Worm (Caenorhabditis elegans): ENCODE measurements around the gene acs-19.

The acs-19 gene

DNA sequence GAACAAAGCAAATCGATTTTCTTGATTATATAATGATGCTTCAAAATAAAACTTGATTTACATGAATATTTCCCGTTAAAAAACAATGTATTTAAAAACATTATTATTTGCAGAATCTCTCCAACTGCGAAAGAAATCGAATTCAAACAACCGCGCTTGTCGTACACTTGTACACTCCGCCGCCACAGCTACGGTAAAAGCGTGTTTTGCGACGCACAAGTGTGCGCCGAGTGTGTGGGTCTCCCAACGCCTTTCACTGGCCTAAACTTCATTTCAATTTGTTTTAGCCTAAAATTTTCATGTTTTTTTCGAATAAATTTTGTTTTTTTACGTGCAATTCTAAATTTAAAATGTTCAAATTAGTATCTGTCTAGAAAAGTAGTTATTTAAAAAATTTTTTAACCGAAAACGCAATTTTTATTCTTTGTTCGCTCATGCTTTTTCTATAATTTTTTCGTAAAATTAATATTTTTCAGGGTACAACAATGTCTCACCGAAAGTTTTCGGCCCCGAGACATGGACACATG, 3.2 kb downstream of the acs-19 start, which contains the start of gene rpl-3 (continued):
- TF ChIP-seq let-526 (GFP tag; IDR thresholded peaks at IDR 0.05) (peak; percentile 100), ztf-25 (GFP tag; IDR thresholded peaks at IDR 0.05) (peak; percentile 96), zim-3 (tag; optimal IDR thresholded peaks at IDR 0.05) (peak; percentile 99), bed-2 (GFP tag; IDR thresholded peaks at IDR 0.05) (peak; percentile 98), aptf-3 (GFP tag; IDR thresholded peaks at IDR 0.05) (peak; percentile 96), ceh-40 (GFP tag; IDR thresholded peaks at IDR 0.05) (peak; percentile 96), C17E4.6 (GFP tag; IDR thresholded peaks at IDR 0.05) (peak; percentile 100), hmg-20 (GFP tag; IDR thresholded peaks at IDR 0.05) (peak; percentile 98), atf-7 (tag; optimal IDR thresholded peaks at IDR 0.05) (peak; percentile 100), lsl-1 (GFP tag; optimal IDR thresholded peaks at IDR 0.05) (peak; percentile 100)

DNA sequence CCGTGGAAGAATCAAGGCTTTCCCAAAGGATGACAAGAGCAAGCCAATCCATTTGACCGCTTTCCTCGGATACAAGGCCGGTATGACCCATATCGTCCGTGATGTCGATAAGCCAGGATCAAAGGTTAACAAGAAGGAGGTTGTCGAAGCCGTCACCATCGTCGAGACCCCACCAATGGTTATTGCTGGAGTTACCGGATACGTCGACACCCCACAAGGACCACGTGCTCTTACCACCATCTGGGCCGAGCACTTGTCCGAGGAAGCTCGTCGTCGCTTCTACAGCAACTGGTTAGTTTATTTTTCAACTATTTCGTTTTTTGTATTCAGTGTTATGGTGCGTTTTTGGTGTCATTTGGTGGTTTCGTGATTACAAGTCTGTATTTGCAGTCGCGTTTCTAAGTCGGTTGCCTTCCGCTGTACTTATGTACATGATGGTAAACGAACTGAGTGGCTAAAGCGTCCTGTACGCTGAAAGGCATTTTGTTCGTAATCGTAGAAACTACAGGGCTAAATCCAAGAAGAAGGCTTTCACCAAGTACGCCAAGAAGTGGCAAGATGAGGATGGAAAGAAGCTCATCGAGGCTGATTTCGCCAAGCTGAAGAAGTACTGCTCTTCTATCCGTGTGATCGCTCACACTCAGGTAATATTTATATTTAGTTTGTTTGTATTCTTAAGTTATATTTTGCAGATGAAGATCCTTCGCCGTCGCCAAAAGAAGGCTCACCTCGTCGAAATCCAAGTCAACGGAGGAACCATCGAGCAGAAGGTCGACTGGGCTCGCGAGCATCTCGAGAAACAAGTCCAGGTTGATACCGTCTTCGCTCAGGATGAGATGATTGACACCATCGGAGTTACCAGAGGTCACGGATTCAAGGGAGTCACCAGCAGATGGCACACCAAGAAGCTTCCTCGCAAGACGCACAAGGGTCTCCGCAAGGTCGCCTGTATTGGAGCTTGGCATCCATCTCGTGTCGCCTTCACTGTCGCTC, 3.9 kb downstream of the acs-19 start:
- TF ChIP-seq lir-1 (GFP tag; conservative IDR thresholded peaks at IDR 0.05) = no peak
- no peak for TF ChIP-seq rec-8 (tag; optimal IDR thresholded peaks at IDR 0.05)
- TF ChIP-seq Y79H2A.3 (GFP tag; conservative IDR thresholded peaks at IDR 0.05) = 0 out of 2 replicates have a peak, but pooled peaks have one; percentile 51
- peak; percentile 6; the same call in 1 of the 2 replicates for TF ChIP-seq B0336.3 (GFP tag; IDR thresholded peaks at IDR 0.05)
- peak; percentile 29; the same call in 1 of the 2 replicates for TF ChIP-seq dox-1 (GFP tag; IDR thresholded peaks at IDR 0.05)
- no peak for TF ChIP-seq him-1 (tag; optimal IDR thresholded peaks at IDR 0.05)
- peak; percentile 55 for TF ChIP-seq ekl-4 (GFP tag; IDR thresholded peaks at IDR 0.05)
- peak; percentile 34; the same call in 1 of the 2 replicates for TF ChIP-seq Y53G8AR.9 (GFP tag; conservative IDR thresholded peaks at IDR 0.05)
- TF ChIP-seq madf-3 (GFP tag; IDR thresholded peaks at IDR 0.05) = peak; percentile 43; the same call in 1 of the 2 replicates
- no peak for TF ChIP-seq F23B12.7 (tag; optimal IDR thresholded peaks at IDR 0.05; ENCODE audit: insufficient read depth)
- TF ChIP-seq ztf-18 (tag; optimal IDR thresholded peaks at IDR 0.05) = peak; percentile 37
- TF ChIP-seq cebp-2 (GFP tag; IDR thresholded peaks at IDR 0.05) = no peak
- TF ChIP-seq egl-18 (GFP tag; IDR thresholded peaks at IDR 0.05) = no peak
- no peak for TF ChIP-seq Y67H2A.10 (GFP tag; conservative IDR thresholded peaks at IDR 0.05)
- no peak for TF ChIP-seq dpff-1 (tag; optimal IDR thresholded peaks at IDR 0.05)
- peak; percentile 19 for TF ChIP-seq lsl-1 (GFP tag; optimal IDR thresholded peaks at IDR 0.05)
- TF ChIP-seq zfh-2 (GFP tag; conservative IDR thresholded peaks at IDR 0.05) = peak; percentile 59
- TF ChIP-seq efl-1 (GFP tag; optimal IDR thresholded peaks at IDR 0.05) = peak; percentile 11
- peak; percentile 26; the same call in 1 of the 2 replicates for TF ChIP-seq ceh-40 (GFP tag; IDR thresholded peaks at IDR 0.05)
- 0 out of 2 replicates have a peak, but pooled peaks have one; percentile 50 for TF ChIP-seq nfya-2 (GFP tag; IDR thresholded peaks at IDR 0.05)
- TF ChIP-seq attf-6 (GFP tag; IDR thresholded peaks at IDR 0.05) = peak; percentile 29; the same call in 1 of the 2 replicates
- TF ChIP-seq cebp-1 (GFP tag; IDR thresholded peaks at IDR 0.05) = no peak
- TF ChIP-seq cebp-1 (tag; optimal IDR thresholded peaks at IDR 0.05) = peak; percentile 3
- no peak for TF ChIP-seq F57A8.1 (GFP tag; optimal IDR thresholded peaks at IDR 0.05)

DNA sequence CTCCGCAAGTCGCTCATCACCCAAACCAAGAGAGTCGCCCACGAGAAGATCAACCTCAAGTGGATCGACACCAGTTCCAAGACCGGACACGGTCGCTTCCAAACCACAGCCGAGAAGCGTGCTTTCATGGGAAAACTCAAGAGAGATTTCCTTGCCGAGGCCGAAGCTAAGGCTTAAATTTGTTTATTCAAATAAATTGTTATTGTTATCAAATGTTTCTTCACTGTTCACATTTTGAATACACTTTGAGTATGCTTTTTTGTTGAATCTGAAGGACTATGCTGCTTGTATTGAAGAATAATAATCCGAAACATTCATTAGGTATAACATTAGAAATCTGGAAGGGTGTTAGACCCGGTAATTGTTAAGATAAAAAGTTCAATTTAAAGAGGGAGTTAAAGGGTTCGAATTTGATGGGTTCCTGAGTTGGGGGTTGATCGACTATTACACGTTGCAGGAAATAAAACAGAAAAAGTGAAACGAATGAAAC, 5.0 kb downstream of the acs-19 start:
- TF ChIP-seq F23B12.7 (tag; optimal IDR thresholded peaks at IDR 0.05; ENCODE audit: insufficient read depth) (peak; percentile 47), ZK185.1 (tag; optimal IDR thresholded peaks at IDR 0.05; ENCODE audit: poor library complexity, severe bottlenecking) (peak; percentile 51), somi-1 (GFP tag; optimal IDR thresholded peaks at IDR 0.05) (peak; percentile 23), ztf-18 (tag; optimal IDR thresholded peaks at IDR 0.05) (peak; percentile 59), snpc-1.1 (tag; optimal IDR thresholded peaks at IDR 0.05; ENCODE audit: insufficient read depth) (peak; percentile 41), ama-1 (optimal IDR thresholded peaks at IDR 0.05) (no peak), ama-1 (GFP tag; optimal IDR thresholded peaks at IDR 0.05) (peak in 1 of 2 experiments; percentile 96), repo-1 (tag; optimal IDR thresholded peaks at IDR 0.05) (peak; percentile 74), B0261.1 (tag; optimal IDR thresholded peaks at IDR 0.05) (peak; percentile 18), rpc-1 (optimal IDR thresholded peaks at IDR 0.05) (no peak), rpc-1 (tag; optimal IDR thresholded peaks at IDR 0.05) (peak; percentile 21), zfh-2 (GFP tag; conservative IDR thresholded peaks at IDR 0.05) (peak; percentile 67), F52B5.7 (tag; optimal IDR thresholded peaks at IDR 0.05) (peak; percentile 84), hlh-12 (tag; optimal IDR thresholded peaks at IDR 0.05) (peak; percentile 35), lin-26 (GFP tag; IDR thresholded peaks at IDR 0.05) (peak; percentile 79)
